Worm (Caenorhabditis elegans) whole organism, L1 larva: ENCODE measurements around the gene R160.6.

Source experiments
- aly-2 ChIP-seq: fragments of 150-350 bp; optimal IDR thresholded peaks from 2 replicates; lab custom pipeline; 2014; ENCODE audit warnings: missing biosample characterization, missing genetic modification characterization
- ama-1 ChIP-seq: fragments of 150-350 bp; optimal IDR thresholded peaks from 2 replicates; lab custom pipeline; 2014
- fos-1 ChIP-seq: fragments of 150-350 bp; optimal IDR thresholded peaks from 2 replicates; lab custom pipeline; 2014; ENCODE audit warnings: missing biosample characterization, missing genetic modification characterization
- lin-35 ChIP-seq, 2 experiments: fragments of 150-350 bp; optimal IDR thresholded peaks; 2 replicates each; lab custom pipeline; 2014; ENCODE audit warnings: missing biosample characterization in 2 of 2, missing genetic modification characterization in 2 of 2, missing genetic modification reagents in 2 of 2
- nhr-77 ChIP-seq: fragments of 150-350 bp; optimal IDR thresholded peaks from 2 replicates; lab custom pipeline; 2014; ENCODE audit warnings: missing biosample characterization, missing genetic modification characterization
- nhr-90 ChIP-seq: sonication (generic microtip); optimal IDR thresholded peaks from 2 replicates; lab custom pipeline; 2016; ENCODE audit warnings: mild to moderate bottlenecking, missing genetic modification characterization, missing compliant biosample characterization; ENCODE audit not compliant: poor library complexity
- pax-3 ChIP-seq: fragments of 200-800 bp; sonication (Bioruptor generic); optimal IDR thresholded peaks from 2 replicates; lab custom pipeline; 2018; ENCODE audit warnings: mild to moderate bottlenecking, missing genetic modification characterization, moderate library complexity, missing compliant biosample characterization
- pqm-1 ChIP-seq: sonication (generic microtip); optimal IDR thresholded peaks from 3 replicates; lab custom pipeline; 2017; ENCODE audit warnings: missing biosample characterization, missing genetic modification characterization
- rnt-1 ChIP-seq: sonication (generic microtip); optimal IDR thresholded peaks from 2 replicates; lab custom pipeline; 2016; ENCODE audit warnings: mild to moderate bottlenecking, missing genetic modification characterization, moderate library complexity, missing compliant biosample characterization
- unc-62 ChIP-seq: fragments of 150-350 bp; optimal IDR thresholded peaks from 2 replicates; lab custom pipeline; 2014; ENCODE audit warnings: missing biosample characterization, missing genetic modification reagents, missing genetic modification characterization
- ztf-11 ChIP-seq, 2 experiments: sonication (generic microtip); optimal IDR thresholded peaks; 2 replicates each; lab custom pipeline; 2016 to 2017; ENCODE audit warnings: missing genetic modification characterization in 2 of 2, missing biosample characterization in 1 of 2, missing compliant biosample characterization in 1 of 2

DNA sequence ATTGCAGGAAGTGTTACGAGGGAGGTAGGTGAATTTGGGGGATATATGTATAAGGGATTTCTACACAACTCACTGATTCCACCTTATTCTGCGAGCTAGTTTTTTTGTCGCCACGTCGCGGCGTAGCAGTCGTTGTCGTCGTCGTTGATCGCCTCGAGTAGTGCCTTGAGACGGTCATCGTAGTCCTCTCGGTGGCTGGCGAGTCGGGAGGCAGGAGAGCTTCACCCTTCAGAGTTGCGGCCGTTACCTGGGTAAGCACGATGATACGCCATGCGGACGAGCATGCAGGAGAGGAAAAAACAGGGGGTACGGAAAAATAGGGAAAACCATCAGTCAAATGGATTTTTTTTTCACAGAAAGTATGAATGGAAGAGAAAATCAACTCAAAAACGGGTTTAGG, 40.2 kb upstream of the R160.6 start:
- TF ChIP-seq ama-1 (lab: Kevin White, UChicago) (no peak), pax-3 (tag; lab: Kevin White, UChicago) (no peak), rnt-1 (tag; lab: Kevin White, UChicago) (no peak), lin-35 (GFP tag; optimal IDR thresholded peaks at IDR 0.05; lab: Kevin White, UChicago) (no peak), unc-62 (GFP tag; lab: Kevin White, UChicago) (no peak), pqm-1 (tag; lab: Kevin White, UChicago) (no peak), aly-2 (tag; lab: Kevin White, UChicago) (no peak), nhr-90 (tag; lab: Kevin White, UChicago) (no peak), fos-1 (no peak), nhr-77 (tag; lab: Kevin White, UChicago) (no peak), ztf-11 (tag; optimal IDR thresholded peaks at IDR 0.05; lab: Kevin White, UChicago) (no peak)
